Worm (Caenorhabditis elegans): ENCODE data around the gene msp-40.
"Not testable (repeated sequence)": the region's sequence is repeated elsewhere in the genome, so short reads cannot be mapped to it uniquely, and the experiment has no call there.

Gene msp-40

ce11 chrII:4825133-4825532 lies at the start of gene msp-40, which contains the start of gene C33F10.8:
Gene msp-40, plus strand, starts transcription at chrII:4825414.
Gene C33F10.8, minus strand, starts transcription at chrII:4825233.
- not testable (repeated sequence) for TF ChIP-seq ztf-23 (GFP tag; IDR thresholded peaks at IDR 0.05); cog-1 (tag; optimal IDR thresholded peaks at IDR 0.05); flt-1 (GFP tag; IDR thresholded peaks at IDR 0.05)

- TF ChIP-seq flt-1 (GFP tag; IDR thresholded peaks at IDR 0.05) (no peak), T22C8.4 (GFP tag; IDR thresholded peaks at IDR 0.05) (no peak), klf-2 (GFP tag; conservative IDR thresholded peaks at IDR 0.05) (no peak), ref-1 (GFP tag; conservative IDR thresholded peaks at IDR 0.05) (no peak), cog-1 (tag; optimal IDR thresholded peaks at IDR 0.05) (no peak), ztf-23 (GFP tag; IDR thresholded peaks at IDR 0.05) (no peak), ztf-29 (GFP tag; IDR thresholded peaks at IDR 0.05) (no peak), tab-1 (GFP tag; IDR thresholded peaks at IDR 0.05) (no peak), med-1 (GFP tag; optimal IDR thresholded peaks at IDR 0.05; ENCODE audit: insufficient read depth) (no peak)
Measured at ce11 chrII:4775802-4776201, 49.4 kb upstream of the msp-40 start.

ce11 chrII:4776933-4777332 lies 48.3 kb upstream of the msp-40 start, which contains the start of gene F26G1.11:
Gene F26G1.11, plus strand, starts transcription at chrII:4777137.
- TF ChIP-seq cog-1 (tag; optimal IDR thresholded peaks at IDR 0.05) = no peak
- TF ChIP-seq klf-2 (GFP tag; conservative IDR thresholded peaks at IDR 0.05) = no peak
- no peak for TF ChIP-seq flt-1 (GFP tag; IDR thresholded peaks at IDR 0.05)
- no peak for TF ChIP-seq tab-1 (GFP tag; IDR thresholded peaks at IDR 0.05)
- TF ChIP-seq ztf-23 (GFP tag; IDR thresholded peaks at IDR 0.05) = no peak
- no peak for TF ChIP-seq ztf-29 (GFP tag; IDR thresholded peaks at IDR 0.05)
- no peak for TF ChIP-seq ref-1 (GFP tag; conservative IDR thresholded peaks at IDR 0.05)
- no peak for TF ChIP-seq med-1 (GFP tag; optimal IDR thresholded peaks at IDR 0.05; ENCODE audit: insufficient read depth)
- TF ChIP-seq T22C8.4 (GFP tag; IDR thresholded peaks at IDR 0.05) = no peak

ce11 chrII:4779753-4780152 lies 45.5 kb upstream of the msp-40 start:
- no peak for TF ChIP-seq tab-1 (GFP tag; IDR thresholded peaks at IDR 0.05)
- TF ChIP-seq klf-2 (GFP tag; conservative IDR thresholded peaks at IDR 0.05) = no peak
- no peak for TF ChIP-seq ref-1 (GFP tag; conservative IDR thresholded peaks at IDR 0.05)
- TF ChIP-seq med-1 (GFP tag; optimal IDR thresholded peaks at IDR 0.05; ENCODE audit: insufficient read depth) = no peak
- TF ChIP-seq T22C8.4 (GFP tag; IDR thresholded peaks at IDR 0.05) = no peak
- no peak for TF ChIP-seq flt-1 (GFP tag; IDR thresholded peaks at IDR 0.05)
- no peak for TF ChIP-seq cog-1 (tag; optimal IDR thresholded peaks at IDR 0.05)
- TF ChIP-seq ztf-29 (GFP tag; IDR thresholded peaks at IDR 0.05) = no peak
- TF ChIP-seq ztf-23 (GFP tag; IDR thresholded peaks at IDR 0.05) = no peak

- TF ChIP-seq T22C8.4 (GFP tag; IDR thresholded peaks at IDR 0.05) (no peak), ztf-23 (GFP tag; IDR thresholded peaks at IDR 0.05) (no peak), med-1 (GFP tag; optimal IDR thresholded peaks at IDR 0.05; ENCODE audit: insufficient read depth) (no peak), tab-1 (GFP tag; IDR thresholded peaks at IDR 0.05) (no peak), ref-1 (GFP tag; conservative IDR thresholded peaks at IDR 0.05) (no peak), ztf-29 (GFP tag; IDR thresholded peaks at IDR 0.05) (no peak), flt-1 (GFP tag; IDR thresholded peaks at IDR 0.05) (no peak), cog-1 (tag; optimal IDR thresholded peaks at IDR 0.05) (no peak), klf-2 (GFP tag; conservative IDR thresholded peaks at IDR 0.05) (no peak)
Measured at ce11 chrII:4784436-4784835, 40.8 kb upstream of the msp-40 start, which contains the start of gene nep-12. Gene nep-12, minus strand, starts transcription at chrII:4784536.

- TF ChIP-seq med-1 (GFP tag; optimal IDR thresholded peaks at IDR 0.05; ENCODE audit: insufficient read depth) (no peak), flt-1 (GFP tag; IDR thresholded peaks at IDR 0.05) (no peak), tab-1 (GFP tag; IDR thresholded peaks at IDR 0.05) (no peak), klf-2 (GFP tag; conservative IDR thresholded peaks at IDR 0.05) (no peak), cog-1 (tag; optimal IDR thresholded peaks at IDR 0.05) (no peak), ref-1 (GFP tag; conservative IDR thresholded peaks at IDR 0.05) (no peak), ztf-23 (GFP tag; IDR thresholded peaks at IDR 0.05) (no peak), T22C8.4 (GFP tag; IDR thresholded peaks at IDR 0.05) (no peak), ztf-29 (GFP tag; IDR thresholded peaks at IDR 0.05) (no peak)
Measured at ce11 chrII:4786181-4786580, 39.0 kb upstream of the msp-40 start, which contains the start of gene msp-3. Gene msp-3, minus strand, starts transcription at chrII:4786281.

- TF ChIP-seq ztf-29 (GFP tag; IDR thresholded peaks at IDR 0.05) (no peak), med-1 (GFP tag; optimal IDR thresholded peaks at IDR 0.05; ENCODE audit: insufficient read depth) (no peak), flt-1 (GFP tag; IDR thresholded peaks at IDR 0.05) (no peak), klf-2 (GFP tag; conservative IDR thresholded peaks at IDR 0.05) (no peak), ztf-23 (GFP tag; IDR thresholded peaks at IDR 0.05) (no peak), cog-1 (tag; optimal IDR thresholded peaks at IDR 0.05) (no peak), T22C8.4 (GFP tag; IDR thresholded peaks at IDR 0.05) (no peak), ref-1 (GFP tag; conservative IDR thresholded peaks at IDR 0.05) (no peak), tab-1 (GFP tag; IDR thresholded peaks at IDR 0.05) (no peak)
Measured at ce11 chrII:4789835-4790343, 35.3 kb upstream of the msp-40 start, which contains the start of gene F26G1.15. Gene F26G1.15, plus strand, starts transcription at chrII:4790293.

ce11 chrII:4790687-4791086 lies 34.5 kb upstream of the msp-40 start:
- TF ChIP-seq flt-1 (GFP tag; IDR thresholded peaks at IDR 0.05) (peak; percentile 25; the same call in 1 of the 2 replicates), cog-1 (tag; optimal IDR thresholded peaks at IDR 0.05) (no peak)

- TF ChIP-seq ztf-23 (GFP tag; IDR thresholded peaks at IDR 0.05) = peak; percentile 81
- no peak for TF ChIP-seq med-1 (GFP tag; optimal IDR thresholded peaks at IDR 0.05; ENCODE audit: insufficient read depth)
- TF ChIP-seq ztf-29 (GFP tag; IDR thresholded peaks at IDR 0.05) = no peak
- TF ChIP-seq tab-1 (GFP tag; IDR thresholded peaks at IDR 0.05) = no peak
- no peak for TF ChIP-seq klf-2 (GFP tag; conservative IDR thresholded peaks at IDR 0.05)
- peak; percentile 24 for TF ChIP-seq cog-1 (tag; optimal IDR thresholded peaks at IDR 0.05)
- no peak for TF ChIP-seq T22C8.4 (GFP tag; IDR thresholded peaks at IDR 0.05)
- TF ChIP-seq ref-1 (GFP tag; conservative IDR thresholded peaks at IDR 0.05) = no peak
- TF ChIP-seq flt-1 (GFP tag; IDR thresholded peaks at IDR 0.05) = peak; percentile 82
Measured at ce11 chrII:4791272-4791671, 33.9 kb upstream of the msp-40 start, which contains the start of gene F26G1.1. Gene F26G1.1, plus strand, starts transcription at chrII:4791618.

ce11 chrII:4793320-4793719 lies 31.9 kb upstream of the msp-40 start:
- TF ChIP-seq T22C8.4 (GFP tag; IDR thresholded peaks at IDR 0.05) (no peak), med-1 (GFP tag; optimal IDR thresholded peaks at IDR 0.05; ENCODE audit: insufficient read depth) (no peak), ztf-23 (GFP tag; IDR thresholded peaks at IDR 0.05) (no peak), flt-1 (GFP tag; IDR thresholded peaks at IDR 0.05) (no peak), klf-2 (GFP tag; conservative IDR thresholded peaks at IDR 0.05) (no peak), tab-1 (GFP tag; IDR thresholded peaks at IDR 0.05) (no peak), ztf-29 (GFP tag; IDR thresholded peaks at IDR 0.05) (no peak), ref-1 (GFP tag; conservative IDR thresholded peaks at IDR 0.05) (no peak), cog-1 (tag; optimal IDR thresholded peaks at IDR 0.05) (no peak)
